Fruit fly (Drosophila melanogaster) whole organism, embryonic: ENCODE results near the gene rush.

Source experiments
- Adf1 ChIP-seq: fragments of 200-800 bp; sonication (Bioruptor generic); IDR thresholded peaks from 2 replicates; pipeline ENCODE4 v1.3.6; 2022; ENCODE audit warnings: missing biosample characterization, missing genetic modification characterization
- B-H2 ChIP-seq: fragments of 200-800 bp; sonication (Bioruptor generic); optimal IDR thresholded peaks from 2 replicates; lab custom pipeline; 2018; ENCODE audit warnings: missing biosample characterization, mild to moderate bottlenecking, missing genetic modification characterization
- CG11247 ChIP-seq: fragments of 200-800 bp; sonication (Bioruptor generic); IDR thresholded peaks from 2 replicates; pipeline ENCODE4 v1.3.6; 2022; ENCODE audit warnings: missing biosample characterization, missing genetic modification characterization
- CG11695 ChIP-seq: fragments of 200-800 bp; sonication (Bioruptor generic); IDR thresholded peaks from 3 replicates; pipeline ENCODE4 v1.3.6; 2022; ENCODE audit warnings: missing biosample characterization, missing genetic modification characterization
- CG13424 ChIP-seq: fragments of 200-800 bp; sonication (Bioruptor generic); optimal IDR thresholded peaks from 2 replicates; lab custom pipeline; 2019; ENCODE audit warnings: missing biosample characterization, mild to moderate bottlenecking, missing genetic modification characterization, moderate library complexity
- CG17186 ChIP-seq: fragments of 200-800 bp; sonication (Bioruptor generic); optimal IDR thresholded peaks from 3 replicates; lab custom pipeline; 2017; ENCODE audit warnings: missing biosample characterization, missing genetic modification reagents, missing genetic modification characterization
- CG2678 ChIP-seq: fragments of 200-800 bp; sonication (Bioruptor generic); optimal IDR thresholded peaks from 3 replicates; lab custom pipeline; 2019; ENCODE audit warnings: missing biosample characterization, mild to moderate bottlenecking, missing genetic modification characterization, moderate library complexity
- CG30020 ChIP-seq: fragments of 200-800 bp; optimal IDR thresholded peaks from 2 replicates; lab custom pipeline; 2019; ENCODE audit warnings: missing biosample characterization, mild to moderate bottlenecking, missing genetic modification characterization, moderate library complexity
- CG3838 ChIP-seq: fragments of 200-800 bp; sonication (Bioruptor generic); optimal IDR thresholded peaks from 3 replicates; lab custom pipeline; 2016; ENCODE audit warnings: missing biosample characterization, missing genetic modification characterization
- CG3995 ChIP-seq: fragments of 200-800 bp; sonication (Bioruptor generic); optimal IDR thresholded peaks from 3 replicates; lab custom pipeline; 2016; ENCODE audit warnings: missing biosample characterization, missing genetic modification characterization
- CG9817 ChIP-seq: fragments of 200-800 bp; sonication (Bioruptor generic); optimal IDR thresholded peaks from 2 replicates; lab custom pipeline; 2018; ENCODE audit warnings: missing biosample characterization, mild to moderate bottlenecking, missing genetic modification characterization, moderate library complexity
- CG9932 ChIP-seq: fragments of 200-800 bp; sonication (Bioruptor generic); IDR thresholded peaks from 2 replicates; pipeline ENCODE4 v1.3.6; 2022; ENCODE audit warnings: missing biosample characterization, missing genetic modification characterization
- Deaf1 ChIP-seq: fragments of 200-800 bp; optimal IDR thresholded peaks from 3 replicates; lab custom pipeline; 2019; ENCODE audit warnings: missing biosample characterization, mild to moderate bottlenecking, missing genetic modification characterization, moderate library complexity
- Dip2 ChIP-seq: fragments of 200-800 bp; sonication (Bioruptor generic); IDR thresholded peaks from 2 replicates; pipeline ENCODE4 v1.3.6; 2022; ENCODE audit warnings: missing biosample characterization, missing genetic modification characterization
- Ets65A ChIP-seq: fragments of 200-800 bp; sonication (Bioruptor generic); peaks from one replicate; lab custom pipeline; 2016; ENCODE audit warnings: missing biosample characterization, missing genetic modification characterization
- Med ChIP-seq: fragments of 200-800 bp; sonication (Bioruptor generic); peaks from one replicate; lab custom pipeline; 2016; ENCODE audit warnings: missing biosample characterization, missing genetic modification characterization, mild to moderate bottlenecking, inconsistent platforms, moderate library complexity
- Nf-YC ChIP-seq: fragments of 200-800 bp; optimal IDR thresholded peaks from 3 replicates; lab custom pipeline; 2019; ENCODE audit warnings: missing biosample characterization, mild to moderate bottlenecking, missing genetic modification characterization, moderate library complexity
- Six4 ChIP-seq: fragments of 200-800 bp; sonication (Bioruptor generic); optimal IDR thresholded peaks from 2 replicates; lab custom pipeline; 2016; ENCODE audit warnings: missing biosample characterization, missing genetic modification characterization
- Spps ChIP-seq: fragments of 200-800 bp; sonication (Bioruptor generic); optimal IDR thresholded peaks from 2 replicates; lab custom pipeline; 2018; ENCODE audit warnings: missing biosample characterization, mild to moderate bottlenecking, missing genetic modification characterization
- Tbp ChIP-seq: fragments of >200 bp; optimal IDR thresholded peaks from 2 replicates; lab custom pipeline; 2018; ENCODE audit warnings: missing biosample characterization, missing genetic modification characterization
- Trl ChIP-seq, 3 experiments: fragments of >200 bp in 2 of 3; fragments of 200-800 bp in 1 of 3; sonication (Bioruptor generic) in 1 of 3; optimal IDR thresholded peaks; 2 replicates in 1 of 3; 3 replicates in 2 of 3; lab custom pipeline; 2016 to 2017; ENCODE audit warnings: missing biosample characterization in 1 of 3, missing genetic modification characterization in 1 of 3
- crc ChIP-seq: fragments of 200-800 bp; sonication (Bioruptor generic); optimal IDR thresholded peaks from 2 replicates; lab custom pipeline; 2016; ENCODE audit warnings: missing biosample characterization, missing genetic modification characterization
- crol ChIP-seq: fragments of 200-800 bp; sonication (Bioruptor generic); IDR thresholded peaks from 2 replicates; pipeline ENCODE4 v1.3.6; 2022; ENCODE audit warnings: missing biosample characterization, missing genetic modification characterization
- dysf ChIP-seq: fragments of 200-800 bp; sonication (Bioruptor generic); IDR thresholded peaks from 3 replicates; pipeline ENCODE4 v1.3.6; 2022; ENCODE audit warnings: missing biosample characterization, missing genetic modification characterization
- ewg ChIP-seq: fragments of 200-800 bp; sonication (Bioruptor generic); optimal IDR thresholded peaks from 3 replicates; lab custom pipeline; 2017; ENCODE audit warnings: mild to moderate bottlenecking, missing biosample characterization, missing genetic modification reagents, missing genetic modification characterization
- gce ChIP-seq: fragments of 200-800 bp; sonication (Bioruptor generic); IDR thresholded peaks from 3 replicates; pipeline ENCODE4 v1.3.6; 2022; ENCODE audit warnings: missing biosample characterization, missing genetic modification characterization
- hth ChIP-seq: fragments of >200 bp; optimal IDR thresholded peaks from 2 replicates; lab custom pipeline; 2017; ENCODE audit warnings: inconsistent platforms
- insv ChIP-seq, 2 experiments: fragments of 200-800 bp; sonication (Bioruptor generic); optimal IDR thresholded peaks; 3 replicates each; lab custom pipeline; 2016 to 2018; ENCODE audit warnings: missing biosample characterization in 2 of 2, missing genetic modification characterization in 2 of 2
- lbe ChIP-seq: fragments of 200-800 bp; sonication (Bioruptor generic); optimal IDR thresholded peaks from 2 replicates; lab custom pipeline; 2016; ENCODE audit warnings: missing biosample characterization, mild to moderate bottlenecking, missing genetic modification characterization
- lola ChIP-seq, 3 experiments: fragments of >200 bp in 2 of 3; fragments of 200-800 bp in 1 of 3; sonication (Bioruptor generic) in 1 of 3; optimal IDR thresholded peaks; 2 replicates each; lab custom pipeline; 2017 to 2019; ENCODE audit warnings: missing biosample characterization in 3 of 3, missing genetic modification characterization in 3 of 3, mild to moderate bottlenecking in 1 of 3, moderate library complexity in 1 of 3
- pzg ChIP-seq: fragments of 200-800 bp; sonication (Bioruptor generic); optimal IDR thresholded peaks from 3 replicates; lab custom pipeline; 2018; ENCODE audit warnings: missing biosample characterization, mild to moderate bottlenecking, missing genetic modification characterization, moderate library complexity
- row ChIP-seq: fragments of 200-800 bp; sonication (Bioruptor generic); IDR thresholded peaks from 3 replicates; pipeline ENCODE4 v1.3.6; 2022; ENCODE audit warnings: missing biosample characterization, missing genetic modification characterization
- scrt ChIP-seq: fragments of 200-800 bp; sonication (Bioruptor generic); optimal IDR thresholded peaks from 2 replicates; lab custom pipeline; 2018; ENCODE audit warnings: missing biosample characterization, mild to moderate bottlenecking, missing genetic modification characterization, moderate library complexity
- sd ChIP-seq: fragments of 200-800 bp; sonication (Bioruptor generic); optimal IDR thresholded peaks from 3 replicates; lab custom pipeline; 2018; ENCODE audit warnings: missing biosample characterization, mild to moderate bottlenecking, missing genetic modification characterization, moderate library complexity
- sug ChIP-seq: fragments of 200-800 bp; optimal IDR thresholded peaks from 2 replicates; lab custom pipeline; 2019; ENCODE audit warnings: missing biosample characterization, mild to moderate bottlenecking, missing genetic modification characterization, moderate library complexity
- unc-4 ChIP-seq: fragments of 200-800 bp; sonication (Bioruptor generic); IDR thresholded peaks from 2 replicates; pipeline ENCODE4 v1.3.6; 2022; ENCODE audit warnings: missing biosample characterization, missing genetic modification characterization; ENCODE audit not compliant: partially characterized antibody

rush gene

dm6 chrX:1482840-1483518, 4.6 kb downstream of the rush start, which contains the start of the genes sta and inc (continued):
- TF ChIP-seq hth (lab: Kevin White, UChicago) (no peak), Tbp (GFP tag; lab: Kevin White, UChicago) (no peak), dysf (GFP tag; lab: Robert Waterston, UW) (peak; percentile 50; the same call in 1 of the 3 replicates), Six4 (peak; percentile 22), gce (peak; percentile 58; the same call in 1 of the 3 replicates), crc (GFP tag; lab: Kevin White, UChicago) (no peak), CG3838 (no peak), insv (GFP tag; optimal IDR thresholded peaks at IDR 0.05; lab: Kevin White, UChicago) (peak in 1 of 2 experiments; percentile 59), sd (tag; lab: Kevin White, UChicago) (peak; percentile 78), CG11695 (GFP tag; lab: Robert Waterston, UW) (no peak; the same call in 2 of the 3 replicates), Spps (no peak), Dip2 (GFP tag; lab: Robert Waterston, UW) (no peak), CG11247 (peak; percentile 43)
- TF ChIP-seq, all 482 proteins: peak for 329

DNA sequence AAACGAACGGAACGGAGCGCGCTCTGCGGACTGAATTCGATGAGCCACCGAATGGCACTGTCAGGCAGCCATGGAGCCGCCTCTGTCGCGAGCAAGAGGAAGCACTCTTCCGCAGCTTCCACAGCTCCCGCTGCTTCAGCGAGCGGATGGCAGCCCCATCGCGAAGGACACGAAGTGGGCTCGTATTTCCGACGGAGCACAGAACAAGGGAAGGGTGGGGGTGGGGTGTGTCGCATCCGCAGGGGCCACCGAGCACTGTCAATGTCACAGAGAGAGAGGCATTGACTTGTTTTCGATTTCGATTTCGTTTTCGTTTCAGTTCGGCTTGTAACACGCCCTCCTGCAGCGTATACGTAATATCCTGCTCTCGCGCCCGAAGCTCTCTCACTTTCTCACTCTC, 29.4 kb downstream of the rush start, which contains the start of gene Nmdar2:
TSS of gene Nmdar2 (minus strand) at position 59 of the 400 bp plus-strand sequence.
- TF ChIP-seq Trl (optimal IDR thresholded peaks at IDR 0.05; lab: Kevin White, UChicago): peak in 1 of 2 experiments; percentile 33
- no peak for TF ChIP-seq Trl (GFP tag; optimal IDR thresholded peaks at IDR 0.05; lab: Kevin White, UChicago)
- TF ChIP-seq crol (GFP tag; lab: Robert Waterston, UW): peak; percentile 75
- peak; percentile 97 for TF ChIP-seq Deaf1 (tag; lab: Kevin White, UChicago)
- peak; percentile 7; the same call in 1 of the 2 replicates for TF ChIP-seq Adf1 (GFP tag; lab: Robert Waterston, UW)
- no peak for TF ChIP-seq CG17186 (GFP tag; lab: Kevin White, UChicago)
- no peak for TF ChIP-seq lbe (GFP tag; lab: Kevin White, UChicago)

- TF ChIP-seq CG30020 (tag; lab: Kevin White, UChicago) (no peak), sug (tag; lab: Kevin White, UChicago) (peak; percentile 25), ewg (GFP tag; lab: Kevin White, UChicago) (peak; percentile 92), Med (GFP tag; lab: Kevin White, UChicago) (peak; percentile 37), Ets65A (GFP tag; lab: Kevin White, UChicago) (peak; percentile 6), CG2678 (tag; lab: Kevin White, UChicago) (peak; percentile 33), CG3995 (GFP tag; lab: Kevin White, UChicago) (peak; percentile 22), crol (GFP tag; lab: Robert Waterston, UW) (peak; percentile 19; the same call in 1 of the 2 replicates), CG9932 (GFP tag; lab: Robert Waterston, UW) (no peak), scrt (GFP tag; lab: Kevin White, UChicago) (peak; percentile 97), pzg (GFP tag; lab: Kevin White, UChicago) (peak; percentile 6), CG13424 (tag; lab: Kevin White, UChicago) (peak; percentile 4), Nf-YC (tag; lab: Kevin White, UChicago) (peak; percentile 19), Trl (optimal IDR thresholded peaks at IDR 0.05; lab: Kevin White, UChicago) (peak in 1 of 2 experiments; percentile 6), Trl (GFP tag; optimal IDR thresholded peaks at IDR 0.05; lab: Kevin White, UChicago) (no peak), unc-4 (GFP tag; lab: Robert Waterston, UW) (no peak), B-H2 (GFP tag; lab: Kevin White, UChicago) (peak; percentile 14), lola (GFP tag; optimal IDR thresholded peaks at IDR 0.05; lab: Kevin White, UChicago) (no peak), row (peak; percentile 29; the same call in 1 of the 3 replicates), CG9817 (peak; percentile 11)
Measured at dm6 chrX:1508241-1508823, 30.0 kb downstream of the rush start.
